Fruit fly (Drosophila melanogaster): ENCODE data around the gene Tpt.

Gene Tpt

DNA sequence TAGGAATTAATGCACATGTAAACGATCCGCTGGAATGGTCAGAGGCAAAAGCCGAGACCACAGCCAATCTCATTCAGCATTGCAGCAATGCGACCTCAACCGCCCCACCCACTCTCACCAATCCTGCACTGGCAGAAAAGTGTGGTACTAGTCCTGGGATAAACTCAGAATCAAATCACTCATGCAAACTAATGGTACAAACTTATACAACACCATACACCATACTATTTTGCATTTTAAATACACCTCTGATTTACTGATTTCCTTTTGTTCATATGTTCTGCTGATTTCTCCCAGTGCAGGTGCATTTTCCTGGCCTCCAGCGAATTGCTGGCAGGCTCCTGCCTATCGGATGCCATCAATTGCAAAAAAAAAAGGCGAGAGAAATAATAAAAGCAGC lies 13.9 kb upstream of the Tpt start (continued):
- no peak for TF ChIP-seq da (GFP tag; optimal IDR thresholded peaks at IDR 0.05)
- TF ChIP-seq Antp (GFP tag; optimal IDR thresholded peaks at IDR 0.05), result peak; percentile 51
- no peak for TF ChIP-seq CG2199 (GFP tag; IDR thresholded peaks at IDR 0.05)
- TF ChIP-seq Lhr (GFP tag; optimal IDR thresholded peaks at IDR 0.05), result no peak
- no peak for TF ChIP-seq Elba2 (GFP tag; optimal IDR thresholded peaks at IDR 0.05)
- no peak for TF ChIP-seq gsb (GFP tag; IDR thresholded peaks at IDR 0.05)
- no peak for TF ChIP-seq CG9215 (GFP tag; IDR thresholded peaks at IDR 0.05)
- no peak for TF ChIP-seq ham (GFP tag; IDR thresholded peaks at IDR 0.05)
- no peak for TF ChIP-seq CG8765 (GFP tag; IDR thresholded peaks at IDR 0.05)
- no peak for TF ChIP-seq CG8359 (GFP tag; optimal IDR thresholded peaks at IDR 0.05; ENCODE audit: borderline replicate concordance)
- no peak for TF ChIP-seq caup (GFP tag; optimal IDR thresholded peaks at IDR 0.05; ENCODE audit: severe bottlenecking)
- no peak for TF ChIP-seq CG7839 (tag; optimal IDR thresholded peaks at IDR 0.05)
- no peak for TF ChIP-seq CG7928 (GFP tag; optimal IDR thresholded peaks at IDR 0.05)
- TF ChIP-seq zfh1 (GFP tag; IDR thresholded peaks at IDR 0.05), result peak; percentile 64; the same call in 1 of the 3 replicates
- TF ChIP-seq ERR (GFP tag; optimal IDR thresholded peaks at IDR 0.05), result no peak
- no peak for TF ChIP-seq CG7357 (GFP tag; IDR thresholded peaks at IDR 0.05)
- TF ChIP-seq CG18764 (GFP tag; optimal IDR thresholded peaks at IDR 0.05), result no peak
- TF ChIP-seq lmd (GFP tag; IDR thresholded peaks at IDR 0.05), result peak; percentile 43
- TF ChIP-seq br (optimal IDR thresholded peaks at IDR 0.05), result no peak
- TF ChIP-seq CG7372 (GFP tag; IDR thresholded peaks at IDR 0.05), result no peak
- TF ChIP-seq chif (GFP tag; optimal IDR thresholded peaks at IDR 0.05), result no peak
- 0 out of 2 replicates have a peak, but pooled peaks have one; percentile 17 for TF ChIP-seq stc (GFP tag; IDR thresholded peaks at IDR 0.05)
- no peak for TF ChIP-seq CG11560 (tag; IDR thresholded peaks at IDR 0.05)
- TF ChIP-seq otp (GFP tag; IDR thresholded peaks at IDR 0.05), result no peak
- no peak for TF ChIP-seq zen2 (GFP tag; IDR thresholded peaks at IDR 0.05; ENCODE audit: partially characterized antibody)
- TF ChIP-seq CG9609 (GFP tag; optimal IDR thresholded peaks at IDR 0.05), result no peak
- TF ChIP-seq ac (GFP tag; optimal IDR thresholded peaks at IDR 0.05), result no peak
- no peak for TF ChIP-seq ftz-f1 (GFP tag; optimal IDR thresholded peaks at IDR 0.05)
- no peak for TF ChIP-seq Fer3 (tag; optimal IDR thresholded peaks at IDR 0.05)
- no peak for TF ChIP-seq CG33213 (GFP tag; optimal IDR thresholded peaks at IDR 0.05)
- TF ChIP-seq kni (GFP tag; optimal IDR thresholded peaks at IDR 0.05), result no peak
- no peak for TF ChIP-seq inv (GFP tag; IDR thresholded peaks at IDR 0.05; ENCODE audit: partially characterized antibody)
- no peak for TF ChIP-seq dmrt99B (tag; optimal IDR thresholded peaks at IDR 0.05)
- TF ChIP-seq trem (tag; optimal IDR thresholded peaks at IDR 0.05), result no peak
- TF ChIP-seq CG15269 (tag; optimal IDR thresholded peaks at IDR 0.05), result no peak
- no peak for TF ChIP-seq NC2β (GFP tag; optimal IDR thresholded peaks at IDR 0.05)
- no peak for TF ChIP-seq Meics (GFP tag; optimal IDR thresholded peaks at IDR 0.05)
- TF ChIP-seq wdn (GFP tag; IDR thresholded peaks at IDR 0.05), result no peak
- no peak for TF ChIP-seq Fer2 (tag; optimal IDR thresholded peaks at IDR 0.05)
- no peak for TF ChIP-seq CG3163 (GFP tag; optimal IDR thresholded peaks at IDR 0.05)
- no peak for TF ChIP-seq CG13775 (GFP tag; optimal IDR thresholded peaks at IDR 0.05)
- peak; percentile 34; the same call in 1 of the 2 replicates for TF ChIP-seq Xrp1 (GFP tag; IDR thresholded peaks at IDR 0.05)
- TF ChIP-seq fu2 (GFP tag; optimal IDR thresholded peaks at IDR 0.05), result no peak
- no peak for TF ChIP-seq CG3838 (GFP tag; optimal IDR thresholded peaks at IDR 0.05)
- peak; percentile 9 for TF ChIP-seq CG8388 (GFP tag; optimal IDR thresholded peaks at IDR 0.05)
- no peak for TF ChIP-seq CG8478 (optimal IDR thresholded peaks at IDR 0.05)
- TF ChIP-seq tio (GFP tag; optimal IDR thresholded peaks at IDR 0.05), result no peak
- TF ChIP-seq disco-r (GFP tag; optimal IDR thresholded peaks at IDR 0.05), result no peak
- TF ChIP-seq Pdp1 (GFP tag; optimal IDR thresholded peaks at IDR 0.05), result no peak
- TF ChIP-seq CG10147 (GFP tag; optimal IDR thresholded peaks at IDR 0.05), result no peak
- TF ChIP-seq sima (GFP tag; optimal IDR thresholded peaks at IDR 0.05), result no peak
- TF ChIP-seq CG18599 (GFP tag; optimal IDR thresholded peaks at IDR 0.05), result no peak
- peak; percentile 0 for TF ChIP-seq CG2875 (GFP tag; optimal IDR thresholded peaks at IDR 0.05)

Data from whole organism, embryonic.